Fruit fly (Drosophila melanogaster) whole organism, wandering third instar larva: ENCODE data around the gene CG4465.

Experiments
- Abd-B ChIP-seq: fragments of >200 bp; optimal IDR thresholded peaks from 2 replicates; lab custom pipeline; 2017; ENCODE audit warnings: missing biosample characterization, missing genetic modification characterization
- CG32264 ChIP-seq: fragments of 200-800 bp; sonication (Bioruptor generic); optimal IDR thresholded peaks from 2 replicates; lab custom pipeline; 2016; ENCODE audit warnings: missing biosample characterization, missing genetic modification characterization
- CG9705 ChIP-seq: fragments of 200-800 bp; sonication (Bioruptor generic); optimal IDR thresholded peaks from 2 replicates; lab custom pipeline; 2018; ENCODE audit warnings: missing biosample characterization, mild to moderate bottlenecking, missing genetic modification characterization
- CrebA ChIP-seq: fragments of 200-800 bp; sonication (Bioruptor generic); optimal IDR thresholded peaks from 2 replicates; lab custom pipeline; 2016; ENCODE audit warnings: missing biosample characterization, mild to moderate bottlenecking, missing genetic modification characterization, borderline replicate concordance
- Dfd ChIP-seq: fragments of >200 bp; optimal IDR thresholded peaks from 2 replicates; lab custom pipeline; 2017; ENCODE audit warnings: missing biosample characterization, missing genetic modification characterization
- GATAd ChIP-seq: sonication (Bioruptor generic); optimal IDR thresholded peaks from 2 replicates; lab custom pipeline; 2016; ENCODE audit warnings: missing biosample characterization, missing genetic modification characterization
- HLH106 ChIP-seq: fragments of 200-800 bp; optimal IDR thresholded peaks from 3 replicates; lab custom pipeline; 2019; ENCODE audit warnings: missing biosample characterization, mild to moderate bottlenecking, missing genetic modification characterization, moderate library complexity
- Hr78 ChIP-seq: fragments of >200 bp; optimal IDR thresholded peaks from 2 replicates; lab custom pipeline; 2017; ENCODE audit warnings: missing biosample characterization, missing genetic modification characterization
- Hr83 ChIP-seq: fragments of 200-300 bp; sonication (Bioruptor generic); optimal IDR thresholded peaks from 2 replicates; lab custom pipeline; 2016; ENCODE audit warnings: missing biosample characterization, mild to moderate bottlenecking, missing genetic modification characterization, moderate library complexity; ENCODE audit not compliant: poor library complexity, severe bottlenecking
- Jra ChIP-seq: sonication (Bioruptor generic); optimal IDR thresholded peaks from 2 replicates; lab custom pipeline; 2016; ENCODE audit warnings: missing biosample characterization, missing genetic modification characterization
- Mio ChIP-seq: sonication (Bioruptor generic); optimal IDR thresholded peaks from 2 replicates; lab custom pipeline; 2016; ENCODE audit warnings: missing biosample characterization, missing genetic modification characterization
- Myc ChIP-seq: fragments of >200 bp; optimal IDR thresholded peaks from 2 replicates; lab custom pipeline; 2017
- N ChIP-seq: fragments of >200 bp; optimal IDR thresholded peaks from 2 replicates; lab custom pipeline; 2018; ENCODE audit warnings: missing biosample characterization, missing external identifiers, missing genetic modification characterization
- OdsH ChIP-seq: fragments of 200-800 bp; sonication (Bioruptor generic); optimal IDR thresholded peaks from 2 replicates; lab custom pipeline; 2016; ENCODE audit warnings: missing biosample characterization, mild to moderate bottlenecking, missing genetic modification characterization
- Rel ChIP-seq, 2 experiments: fragments of 200-800 bp; sonication (Bioruptor generic) in 1 of 2; optimal IDR thresholded peaks; 2 replicates in 1 of 2; 3 replicates in 1 of 2; lab custom pipeline; 2016 to 2019; ENCODE audit warnings: mild to moderate bottlenecking in 2 of 2, missing biosample characterization in 2 of 2, missing genetic modification characterization in 2 of 2, moderate library complexity in 1 of 2
- Sp1 ChIP-seq: fragments of 200-800 bp; sonication (Bioruptor generic); optimal IDR thresholded peaks from 3 replicates; lab custom pipeline; 2019; ENCODE audit warnings: missing biosample characterization, mild to moderate bottlenecking, missing genetic modification characterization, moderate library complexity
- br ChIP-seq: fragments of 200-800 bp; sonication (Bioruptor generic); optimal IDR thresholded peaks from 2 replicates; lab custom pipeline; 2016; ENCODE audit warnings: missing biosample characterization, missing genetic modification characterization
- brk ChIP-seq: fragments of 200-800 bp; sonication (Bioruptor generic); optimal IDR thresholded peaks from 2 replicates; lab custom pipeline; 2016; ENCODE audit warnings: missing biosample characterization, mild to moderate bottlenecking, missing genetic modification characterization
- dl ChIP-seq, 2 experiments: fragments of 175-275, 200-275 bp in 1 of 2; fragments of 200-275 bp in 1 of 2; sonication (Bioruptor generic); optimal IDR thresholded peaks; lab custom pipeline; 2018; ENCODE audit warnings: mild to moderate bottlenecking in 2 of 2, missing biosample characterization in 2 of 2, missing genetic modification characterization in 2 of 2, moderate library complexity in 2 of 2; ENCODE audit not compliant: partially characterized antibody in 2 of 2, insufficient read depth in 1 of 2
- dmrt93B ChIP-seq: fragments of 200-800 bp; sonication (Bioruptor generic); optimal IDR thresholded peaks from 2 replicates; lab custom pipeline; 2018; ENCODE audit warnings: missing biosample characterization, mild to moderate bottlenecking, missing genetic modification characterization
- dsf ChIP-seq: sonication (Bioruptor generic); optimal IDR thresholded peaks from 2 replicates; lab custom pipeline; 2016; ENCODE audit warnings: missing biosample characterization, missing genetic modification characterization, borderline replicate concordance
- ey ChIP-seq: fragments of 200-800 bp; sonication (Bioruptor generic); optimal IDR thresholded peaks from 2 replicates; lab custom pipeline; 2016; ENCODE audit warnings: missing biosample characterization, missing genetic modification characterization
- foxo ChIP-seq, 2 experiments: fragments of 200-800 bp; sonication (Bioruptor generic); optimal IDR thresholded peaks; 2 replicates in 1 of 2; 3 replicates in 1 of 2; lab custom pipeline; 2016 to 2017; ENCODE audit warnings: missing biosample characterization in 2 of 2, missing genetic modification characterization in 2 of 2
- fru ChIP-seq: fragments of 200-800 bp; sonication (Bioruptor generic); optimal IDR thresholded peaks from 3 replicates; lab custom pipeline; 2016; ENCODE audit warnings: missing biosample characterization, mild to moderate bottlenecking, missing genetic modification characterization
- h ChIP-seq: fragments of 200-800 bp; sonication (Bioruptor generic); optimal IDR thresholded peaks from 3 replicates; lab custom pipeline; 2016; ENCODE audit warnings: missing biosample characterization, mild to moderate bottlenecking, missing genetic modification characterization
- jim ChIP-seq: fragments of 175-275, 200-325 bp; sonication (Bioruptor generic); optimal IDR thresholded peaks from 2 replicates; lab custom pipeline; 2016; ENCODE audit warnings: missing biosample characterization, mild to moderate bottlenecking, missing genetic modification characterization
- lola ChIP-seq: fragments of >200 bp; optimal IDR thresholded peaks from 2 replicates; lab custom pipeline; 2017; ENCODE audit warnings: missing biosample characterization, missing genetic modification characterization
- pan ChIP-seq: fragments of >200 bp; optimal IDR thresholded peaks from 2 replicates; lab custom pipeline; 2017
- psq ChIP-seq: fragments of 200-800 bp; sonication (Bioruptor generic); optimal IDR thresholded peaks from 3 replicates; lab custom pipeline; 2017; ENCODE audit warnings: missing biosample characterization, mild to moderate bottlenecking, missing genetic modification characterization, moderate library complexity
- rgr ChIP-seq: fragments of 200-800 bp; sonication (Bioruptor generic); optimal IDR thresholded peaks from 3 replicates; lab custom pipeline; 2016; ENCODE audit warnings: missing biosample characterization, mild to moderate bottlenecking, missing genetic modification characterization
- sage ChIP-seq: fragments of 200-800 bp; sonication (Bioruptor generic); optimal IDR thresholded peaks from 2 replicates; lab custom pipeline; 2016; ENCODE audit warnings: missing biosample characterization, mild to moderate bottlenecking, missing genetic modification characterization
- sv ChIP-seq: fragments of 200-800 bp; sonication (Bioruptor generic); optimal IDR thresholded peaks from 3 replicates; lab custom pipeline; 2016; ENCODE audit warnings: missing biosample characterization, missing genetic modification characterization
- usp ChIP-seq: fragments of >200 bp; optimal IDR thresholded peaks from 2 replicates; lab custom pipeline; 2017; ENCODE audit warnings: missing biosample characterization, missing genetic modification characterization
- woc ChIP-seq: sonication (Bioruptor generic); optimal IDR thresholded peaks from 2 replicates; lab custom pipeline; 2016; ENCODE audit warnings: missing biosample characterization, mild to moderate bottlenecking, missing genetic modification characterization

CG4465 gene

dm6 chr3R:19917739-19918138, at the start of gene CG4465:
Gene CG4465 (minus strand): TSS chr3R:19917839.
- TF ChIP-seq CG9705 (GFP tag; lab: Kevin White, UChicago) (no peak), sv (no peak), usp (no peak), CG32264 (GFP tag; lab: Kevin White, UChicago) (no peak), ey (no peak), Rel (GFP tag; optimal IDR thresholded peaks at IDR 0.05; lab: Kevin White, UChicago) (no peak), Rel (tag; optimal IDR thresholded peaks at IDR 0.05; lab: Kevin White, UChicago) (no peak), psq (GFP tag; lab: Kevin White, UChicago) (no peak), GATAd (GFP tag; lab: Kevin White, UChicago) (no peak), Myc (lab: Kevin White, UChicago) (no peak), sage (GFP tag; lab: Kevin White, UChicago) (no peak), br (GFP tag; lab: Kevin White, UChicago) (no peak)

dm6 chr3R:19948143-19948542, 30.5 kb upstream of the CG4465 start, which contains the start of gene CG4783:
Gene CG4783 (plus strand): TSS chr3R:19948443.
- TF ChIP-seq fru (GFP tag; lab: Kevin White, UChicago), result no peak
- TF ChIP-seq CG9705 (GFP tag; lab: Kevin White, UChicago), result no peak
- TF ChIP-seq Rel (GFP tag; optimal IDR thresholded peaks at IDR 0.05; lab: Kevin White, UChicago), result no peak
- no peak for TF ChIP-seq Rel (tag; optimal IDR thresholded peaks at IDR 0.05; lab: Kevin White, UChicago)
- no peak for TF ChIP-seq HLH106
- TF ChIP-seq lola (GFP tag; lab: Kevin White, UChicago), result no peak
- no peak for TF ChIP-seq Abd-B (GFP tag; lab: Kevin White, UChicago)
- no peak for TF ChIP-seq Sp1 (GFP tag; lab: Kevin White, UChicago)

- TF ChIP-seq Jra (GFP tag; lab: Kevin White, UChicago), result no peak
- TF ChIP-seq dl (GFP tag; optimal IDR thresholded peaks at IDR 0.05; lab: Kevin White, UChicago; ENCODE audit: insufficient read depth in 1 of 2, partially characterized antibody in 2 of 2), result no peak
- TF ChIP-seq h, result no peak
- no peak for TF ChIP-seq sage (GFP tag; lab: Kevin White, UChicago)
- TF ChIP-seq dsf (GFP tag; lab: Kevin White, UChicago), result no peak
- TF ChIP-seq lola (GFP tag; lab: Kevin White, UChicago), result no peak
- no peak for TF ChIP-seq Rel (GFP tag; optimal IDR thresholded peaks at IDR 0.05; lab: Kevin White, UChicago)
- no peak for TF ChIP-seq Rel (tag; optimal IDR thresholded peaks at IDR 0.05; lab: Kevin White, UChicago)
- no peak for TF ChIP-seq CG32264 (GFP tag; lab: Kevin White, UChicago)
- no peak for TF ChIP-seq sv
- no peak for TF ChIP-seq br (GFP tag; lab: Kevin White, UChicago)
- no peak for TF ChIP-seq Mio (GFP tag; lab: Kevin White, UChicago)
- no peak for TF ChIP-seq CrebA (GFP tag; lab: Kevin White, UChicago)
- TF ChIP-seq usp, result no peak
- TF ChIP-seq Dfd (GFP tag; lab: Kevin White, UChicago), result no peak
- TF ChIP-seq foxo (GFP tag; optimal IDR thresholded peaks at IDR 0.05; lab: Kevin White, UChicago), result no peak
- TF ChIP-seq Sp1 (GFP tag; lab: Kevin White, UChicago), result no peak
- no peak for TF ChIP-seq dmrt93B (GFP tag; lab: Kevin White, UChicago)
- TF ChIP-seq woc, result no peak
- no peak for TF ChIP-seq Abd-B (GFP tag; lab: Kevin White, UChicago)
- TF ChIP-seq brk (GFP tag; lab: Kevin White, UChicago), result no peak
- TF ChIP-seq, all 38 proteins: peak for 0
Measured at dm6 chr3R:19942312-19942711, 24.7 kb upstream of the CG4465 start, which contains the start of gene CG46042. Gene CG46042 (minus strand): TSS chr3R:19942412.

dm6 chr3R:19938941-19939587, 21.4 kb upstream of the CG4465 start:
- no peak for TF ChIP-seq woc

DNA sequence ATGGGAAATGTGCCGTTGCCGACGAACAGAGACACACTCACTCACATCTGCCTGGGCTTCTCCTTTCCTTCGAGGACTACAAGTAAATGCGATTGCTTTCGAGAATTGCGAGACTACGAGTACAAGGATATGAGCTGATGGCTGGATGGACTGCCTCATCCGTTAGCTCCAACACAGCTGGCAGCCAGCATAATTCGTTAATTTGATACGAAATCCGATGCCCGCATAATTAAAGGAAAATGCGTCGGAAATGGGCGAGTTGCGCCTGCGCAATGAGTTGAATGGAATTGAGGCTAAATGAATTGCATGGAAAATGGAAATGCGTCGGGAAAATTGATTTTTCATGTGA, 18.1 kb upstream of the CG4465 start:
- TF ChIP-seq Abd-B (GFP tag; lab: Kevin White, UChicago), result no peak
- TF ChIP-seq Dfd (GFP tag; lab: Kevin White, UChicago), result no peak
- TF ChIP-seq pan (lab: Kevin White, UChicago), result no peak
- no peak for TF ChIP-seq OdsH (GFP tag; lab: Kevin White, UChicago)
- TF ChIP-seq h, result no peak
- TF ChIP-seq usp, result no peak
- no peak for TF ChIP-seq psq (GFP tag; lab: Kevin White, UChicago)
- TF ChIP-seq dmrt93B (GFP tag; lab: Kevin White, UChicago), result no peak
- TF ChIP-seq Sp1 (GFP tag; lab: Kevin White, UChicago), result no peak
- no peak for TF ChIP-seq Hr83 (GFP tag; lab: Kevin White, UChicago)
- TF ChIP-seq Mio (GFP tag; lab: Kevin White, UChicago), result no peak
- no peak for TF ChIP-seq fru (GFP tag; lab: Kevin White, UChicago)
- no peak for TF ChIP-seq Rel (GFP tag; optimal IDR thresholded peaks at IDR 0.05; lab: Kevin White, UChicago)
- no peak for TF ChIP-seq Rel (tag; optimal IDR thresholded peaks at IDR 0.05; lab: Kevin White, UChicago)
- TF ChIP-seq GATAd (GFP tag; lab: Kevin White, UChicago), result no peak
- TF ChIP-seq N (GFP tag; lab: Kevin White, UChicago), result no peak
- TF ChIP-seq Hr78 (GFP tag; lab: Kevin White, UChicago), result no peak
- no peak for TF ChIP-seq ey
- TF ChIP-seq rgr (GFP tag; lab: Kevin White, UChicago), result no peak
- TF ChIP-seq jim (GFP tag; lab: Kevin White, UChicago), result no peak
